Fruit fly (Drosophila melanogaster): Measurements from ENCODE around the gene CG46399.

CG46399 gene

dm6 chrX:14846116-14846614 is 12.9 kb upstream of the CG46399 start (continued):
- TF ChIP-seq NC2β (GFP tag; optimal IDR thresholded peaks at IDR 0.05) (no peak), Atf6 (GFP tag; IDR thresholded peaks at IDR 0.05) (no peak), maf-S (GFP tag; optimal IDR thresholded peaks at IDR 0.05) (no peak), CG11456 (GFP tag; IDR thresholded peaks at IDR 0.05) (no peak), nmo (GFP tag; optimal IDR thresholded peaks at IDR 0.05) (peak; percentile 39), CG7963 (GFP tag; IDR thresholded peaks at IDR 0.05; ENCODE audit: partially characterized antibody) (no peak), fd96Cb (tag; optimal IDR thresholded peaks at IDR 0.05) (peak; percentile 13), btn (GFP tag; optimal IDR thresholded peaks at IDR 0.05) (no peak), pita (GFP tag; optimal IDR thresholded peaks at IDR 0.05) (no peak), CG3407 (GFP tag; optimal IDR thresholded peaks at IDR 0.05) (no peak), CG7839 (tag; optimal IDR thresholded peaks at IDR 0.05) (peak; percentile 29), CG16779 (GFP tag; IDR thresholded peaks at IDR 0.05) (no peak), Dek (tag; optimal IDR thresholded peaks at IDR 0.05) (no peak), CG6813 (GFP tag; optimal IDR thresholded peaks at IDR 0.05) (no peak), da (GFP tag; optimal IDR thresholded peaks at IDR 0.05) (no peak), CG30403 (GFP tag; optimal IDR thresholded peaks at IDR 0.05) (peak; percentile 24), CG10959 (GFP tag; IDR thresholded peaks at IDR 0.05) (no peak), CG10654 (GFP tag; optimal IDR thresholded peaks at IDR 0.05) (no peak), H2.0 (GFP tag; IDR thresholded peaks at IDR 0.05) (no peak), Trl (optimal IDR thresholded peaks at IDR 0.05) (no peak), Trl (GFP tag; optimal IDR thresholded peaks at IDR 0.05) (no peak), corto (GFP tag; optimal IDR thresholded peaks at IDR 0.05) (no peak), CG31388 (GFP tag; optimal IDR thresholded peaks at IDR 0.05) (no peak), Hr39 (optimal IDR thresholded peaks at IDR 0.05) (no peak), pfk (GFP tag; optimal IDR thresholded peaks at IDR 0.05) (no peak), CG34224 (GFP tag; IDR thresholded peaks at IDR 0.05; ENCODE audit: partially characterized antibody) (no peak), Bdp1 (GFP tag; optimal IDR thresholded peaks at IDR 0.05) (no peak), vnd (GFP tag; IDR thresholded peaks at IDR 0.05; ENCODE audit: partially characterized antibody) (no peak), Rx (GFP tag; IDR thresholded peaks at IDR 0.05) (no peak), CG8290 (GFP tag; optimal IDR thresholded peaks at IDR 0.05) (no peak), CG8290 (tag; optimal IDR thresholded peaks at IDR 0.05) (no peak), nom (GFP tag; optimal IDR thresholded peaks at IDR 0.05) (no peak), Atf-2 (GFP tag; optimal IDR thresholded peaks at IDR 0.05) (no peak), CG3726 (GFP tag; IDR thresholded peaks at IDR 0.05) (no peak), NFAT (GFP tag; IDR thresholded peaks at IDR 0.05) (no peak), sob (GFP tag; IDR thresholded peaks at IDR 0.05) (no peak), CG10366 (GFP tag; IDR thresholded peaks at IDR 0.05) (no peak), Mes4 (GFP tag; optimal IDR thresholded peaks at IDR 0.05) (no peak), B-H2 (GFP tag; optimal IDR thresholded peaks at IDR 0.05) (no peak), CG30020 (tag; optimal IDR thresholded peaks at IDR 0.05) (no peak), phol (tag; optimal IDR thresholded peaks at IDR 0.05) (peak; percentile 39), Dfd (GFP tag; optimal IDR thresholded peaks at IDR 0.05) (no peak), Rfx (GFP tag; IDR thresholded peaks at IDR 0.05) (no peak), Hr78 (GFP tag; optimal IDR thresholded peaks at IDR 0.05) (peak in 1 of 2 experiments; percentile 82), CG6654 (GFP tag; optimal IDR thresholded peaks at IDR 0.05) (no peak), lola (GFP tag; optimal IDR thresholded peaks at IDR 0.05) (peak in 1 of 3 experiments; percentile 61), CG9797 (GFP tag; optimal IDR thresholded peaks at IDR 0.05) (no peak), lmd (GFP tag; IDR thresholded peaks at IDR 0.05) (no peak), Spps (tag; optimal IDR thresholded peaks at IDR 0.05) (peak; percentile 12), CG1529 (GFP tag; optimal IDR thresholded peaks at IDR 0.05) (no peak), kni (GFP tag; optimal IDR thresholded peaks at IDR 0.05) (peak; percentile 45), B-H1 (GFP tag; IDR thresholded peaks at IDR 0.05) (no peak)
